Fruit fly (Drosophila melanogaster): Measurements from ENCODE around the gene ed.

The ed gene

DNA sequence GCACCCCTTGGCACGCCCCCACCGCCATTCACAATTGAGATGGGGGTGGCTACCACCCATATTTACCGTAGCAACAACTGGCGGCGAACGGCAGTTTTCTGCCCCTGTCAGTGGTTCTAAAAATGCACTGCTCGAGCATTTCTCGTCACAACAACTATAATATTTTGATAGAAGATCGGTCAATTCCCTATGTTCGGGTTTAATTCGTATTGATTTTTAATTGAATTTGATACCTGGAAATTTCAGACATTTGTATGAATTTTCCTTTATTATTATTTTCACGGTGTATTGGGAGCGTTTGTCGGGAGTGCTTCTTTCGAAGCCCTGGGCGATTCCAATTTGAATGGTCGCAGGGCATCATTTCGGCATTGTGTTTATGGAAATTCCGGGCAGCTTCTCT lies 101.9 kb downstream of the ed start (continued):
- peak; percentile 13 for TF ChIP-seq Sox100B (GFP tag; optimal IDR thresholded peaks at IDR 0.05)
- no peak for TF ChIP-seq CG11398 (GFP tag; optimal IDR thresholded peaks at IDR 0.05)
- peak; percentile 21 for TF ChIP-seq CG15011 (GFP tag; optimal IDR thresholded peaks at IDR 0.05)
- TF ChIP-seq nau (GFP tag; optimal IDR thresholded peaks at IDR 0.05), result peak; percentile 22
- peak; percentile 68 for TF ChIP-seq CG32772 (GFP tag; IDR thresholded peaks at IDR 0.05)
- no peak for TF ChIP-seq CG3838 (GFP tag; optimal IDR thresholded peaks at IDR 0.05)
- TF ChIP-seq abd-A (tag; optimal IDR thresholded peaks at IDR 0.05), result no peak
- peak; percentile 44 for TF ChIP-seq gem (tag; optimal IDR thresholded peaks at IDR 0.05)
- peak; percentile 64 for TF ChIP-seq CG14710 (tag; optimal IDR thresholded peaks at IDR 0.05)
- no peak for TF ChIP-seq pfk (GFP tag; optimal IDR thresholded peaks at IDR 0.05)
- 0 out of 2 replicates have a peak, but pooled peaks have one; percentile 28 for TF ChIP-seq GATAe (GFP tag; conservative IDR thresholded peaks at IDR 0.05)
- TF ChIP-seq tap (tag; optimal IDR thresholded peaks at IDR 0.05), result peak; percentile 67
- TF ChIP-seq CG11723 (GFP tag; optimal IDR thresholded peaks at IDR 0.05), result no peak
- peak; percentile 43 for TF ChIP-seq fd64A (GFP tag; optimal IDR thresholded peaks at IDR 0.05)
- peak in 1 of 2 experiments; percentile 53 for TF ChIP-seq bsh (GFP tag; optimal IDR thresholded peaks at IDR 0.05)
- no peak for TF ChIP-seq ash1 (GFP tag; optimal IDR thresholded peaks at IDR 0.05)
- peak; percentile 65 for TF ChIP-seq E2f1 (GFP tag; IDR thresholded peaks at IDR 0.05)
- no peak for TF ChIP-seq Oaz (GFP tag; IDR thresholded peaks at IDR 0.05)
- TF ChIP-seq Ada2b (GFP tag; IDR thresholded peaks at IDR 0.05), result peak; percentile 26; the same call in 1 of the 2 replicates
- peak; percentile 52 for TF ChIP-seq Asciz (GFP tag; optimal IDR thresholded peaks at IDR 0.05)
- no peak for TF ChIP-seq wek (GFP tag; optimal IDR thresholded peaks at IDR 0.05)
- no peak for TF ChIP-seq CG17186 (GFP tag; optimal IDR thresholded peaks at IDR 0.05)
- TF ChIP-seq CG2875 (GFP tag; optimal IDR thresholded peaks at IDR 0.05), result no peak
- TF ChIP-seq cad (GFP tag; optimal IDR thresholded peaks at IDR 0.05), result no peak
- no peak for TF ChIP-seq zfh1 (GFP tag; IDR thresholded peaks at IDR 0.05)
- peak; percentile 5 for TF ChIP-seq CoRest (tag; optimal IDR thresholded peaks at IDR 0.05)
- TF ChIP-seq Camta (GFP tag; optimal IDR thresholded peaks at IDR 0.05), result no peak
- no peak for TF ChIP-seq dimm (GFP tag; IDR thresholded peaks at IDR 0.05)
- TF ChIP-seq CG6254 (GFP tag; optimal IDR thresholded peaks at IDR 0.05), result peak; percentile 41
- TF ChIP-seq CG12071 (GFP tag; optimal IDR thresholded peaks at IDR 0.05), result peak; percentile 25
- TF ChIP-seq CG4424 (GFP tag; optimal IDR thresholded peaks at IDR 0.05), result peak; percentile 68
- peak; percentile 69 for TF ChIP-seq Med (GFP tag)
- peak; percentile 49; the same call in 1 of the 2 replicates for TF ChIP-seq gt (GFP tag; IDR thresholded peaks at IDR 0.05)
- TF ChIP-seq CG7357 (GFP tag; IDR thresholded peaks at IDR 0.05), result peak; percentile 63; the same call in 2 of the 3 replicates
- TF ChIP-seq ase (GFP tag; IDR thresholded peaks at IDR 0.05), result peak; percentile 70
- TF ChIP-seq scrt (GFP tag; optimal IDR thresholded peaks at IDR 0.05), result peak; percentile 36
- no peak for TF ChIP-seq h (optimal IDR thresholded peaks at IDR 0.05)
- TF ChIP-seq CG15696 (tag; optimal IDR thresholded peaks at IDR 0.05), result peak; percentile 14
- no peak for TF ChIP-seq CG31388 (GFP tag; optimal IDR thresholded peaks at IDR 0.05)
- peak; percentile 5 for TF ChIP-seq az2 (GFP tag; optimal IDR thresholded peaks at IDR 0.05)
- peak; percentile 4 for TF ChIP-seq Jarid2 (GFP tag; optimal IDR thresholded peaks at IDR 0.05)
- peak; percentile 36 for TF ChIP-seq CG13296 (GFP tag; optimal IDR thresholded peaks at IDR 0.05)
- TF ChIP-seq CG14050 (GFP tag; IDR thresholded peaks at IDR 0.05), result no peak
- TF ChIP-seq MTF-1 (GFP tag; optimal IDR thresholded peaks at IDR 0.05; ENCODE audit: borderline replicate concordance), result peak; percentile 59
- TF ChIP-seq stc (GFP tag; IDR thresholded peaks at IDR 0.05), result peak; percentile 64; the same call in 1 of the 2 replicates
- peak; percentile 33 for TF ChIP-seq trem (tag; optimal IDR thresholded peaks at IDR 0.05)
- no peak for TF ChIP-seq ranshi (GFP tag; IDR thresholded peaks at IDR 0.05)
- no peak for TF ChIP-seq Sin3A (optimal IDR thresholded peaks at IDR 0.05)
- no peak for TF ChIP-seq C15 (GFP tag; IDR thresholded peaks at IDR 0.05)
- TF ChIP-seq Dfd (GFP tag; optimal IDR thresholded peaks at IDR 0.05), result no peak
- TF ChIP-seq Max (GFP tag; optimal IDR thresholded peaks at IDR 0.05), result no peak
- 0 out of 3 replicates have a peak, but pooled peaks have one; percentile 46 for TF ChIP-seq ci (GFP tag; IDR thresholded peaks at IDR 0.05)
